Fruit fly (Drosophila melanogaster) whole organism, embryonic: Measurements from ENCODE around the gene mxt.

Experiments
- Antp ChIP-seq: fragments of 200-800 bp; sonication (Bioruptor generic); optimal IDR thresholded peaks from 3 replicates; lab custom pipeline; 2016; ENCODE audit warnings: missing biosample characterization, missing genetic modification characterization
- Asciz ChIP-seq: fragments of 200-800 bp; sonication (Bioruptor generic); optimal IDR thresholded peaks from 2 replicates; lab custom pipeline; 2017; ENCODE audit warnings: missing biosample characterization, mild to moderate bottlenecking, missing genetic modification characterization, missing genetic modification reagents
- CG10147 ChIP-seq: fragments of 200-800 bp; sonication (Bioruptor generic); optimal IDR thresholded peaks from 2 replicates; lab custom pipeline; 2019; ENCODE audit warnings: missing biosample characterization, mild to moderate bottlenecking, missing genetic modification characterization, moderate library complexity
- CG11398 ChIP-seq: fragments of 200-800 bp; sonication (Bioruptor generic); optimal IDR thresholded peaks from 2 replicates; lab custom pipeline; 2016; ENCODE audit warnings: missing biosample characterization, missing genetic modification characterization
- CG12299 ChIP-seq: fragments of 200-800 bp; sonication (Bioruptor generic); optimal IDR thresholded peaks from 2 replicates; lab custom pipeline; 2018; ENCODE audit warnings: missing biosample characterization, mild to moderate bottlenecking, missing genetic modification characterization
- CG12391 ChIP-seq: fragments of 200-800 bp; sonication (Bioruptor generic); optimal IDR thresholded peaks from 3 replicates; lab custom pipeline; 2018; ENCODE audit warnings: missing biosample characterization, mild to moderate bottlenecking, missing genetic modification characterization, moderate library complexity
- CG13624 ChIP-seq: fragments of 200-800 bp; sonication (Bioruptor generic); optimal IDR thresholded peaks from 2 replicates; lab custom pipeline; 2016; ENCODE audit warnings: missing biosample characterization, missing genetic modification characterization
- CG16813 ChIP-seq: fragments of 200-800 bp; sonication (Bioruptor generic); IDR thresholded peaks from 3 replicates; pipeline ENCODE4 v1.3.6; 2022; ENCODE audit warnings: missing biosample characterization, missing genetic modification characterization; ENCODE audit not compliant: partially characterized antibody
- CG18262 ChIP-seq: fragments of 200-800 bp; optimal IDR thresholded peaks from 3 replicates; lab custom pipeline; 2019; ENCODE audit warnings: missing biosample characterization, mild to moderate bottlenecking, missing genetic modification characterization, moderate library complexity
- CG18476 ChIP-seq: fragments of 200-800 bp; sonication (Bioruptor generic); optimal IDR thresholded peaks from 2 replicates; lab custom pipeline; 2016; ENCODE audit warnings: missing biosample characterization, mild to moderate bottlenecking, missing genetic modification characterization
- CG2116 ChIP-seq: fragments of 200-800 bp; sonication (Bioruptor generic); optimal IDR thresholded peaks from 3 replicates; lab custom pipeline; 2018; ENCODE audit warnings: missing biosample characterization, mild to moderate bottlenecking, missing genetic modification characterization
- CG2120 ChIP-seq: fragments of 200-800 bp; sonication (Bioruptor generic); optimal IDR thresholded peaks from 3 replicates; lab custom pipeline; 2016; ENCODE audit warnings: missing biosample characterization, missing genetic modification characterization
- CG30403 ChIP-seq: fragments of 200-800 bp; sonication (Bioruptor generic); optimal IDR thresholded peaks from 3 replicates; lab custom pipeline; 2016; ENCODE audit warnings: missing biosample characterization, missing genetic modification characterization
- CG3838 ChIP-seq: fragments of 200-800 bp; sonication (Bioruptor generic); optimal IDR thresholded peaks from 3 replicates; lab custom pipeline; 2016; ENCODE audit warnings: missing biosample characterization, missing genetic modification characterization
- CG7271 ChIP-seq: fragments of 200-800 bp; sonication (Bioruptor generic); optimal IDR thresholded peaks from 2 replicates; lab custom pipeline; 2018; ENCODE audit warnings: missing biosample characterization, mild to moderate bottlenecking, missing genetic modification characterization, moderate library complexity
- CG7372 ChIP-seq: fragments of 200-800 bp; sonication (Bioruptor generic); IDR thresholded peaks from 2 replicates; pipeline ENCODE4 v1.3.6; 2022; ENCODE audit warnings: missing biosample characterization, missing genetic modification characterization
- CG8765 ChIP-seq: fragments of 200-800 bp; sonication (Bioruptor generic); IDR thresholded peaks from 2 replicates; pipeline ENCODE4 v1.3.6; 2022; ENCODE audit warnings: missing biosample characterization, missing genetic modification characterization
- CHES-1-like ChIP-seq: fragments of 200-800 bp; sonication (Bioruptor generic); optimal IDR thresholded peaks from 2 replicates; lab custom pipeline; 2016; ENCODE audit warnings: missing biosample characterization, missing genetic modification characterization
- CTCF ChIP-seq: fragments of 200-800 bp; sonication (Bioruptor generic); optimal IDR thresholded peaks from 2 replicates; lab custom pipeline; 2017; ENCODE audit warnings: missing biosample characterization, mild to moderate bottlenecking, missing genetic modification characterization, moderate library complexity
- D ChIP-seq, 2 experiments: fragments of 200-800 bp in 1 of 2; fragments of >200 bp in 1 of 2; sonication (Bioruptor generic) in 1 of 2; optimal IDR thresholded peaks; 2 replicates in 1 of 2; 3 replicates in 1 of 2; lab custom pipeline; 2017; ENCODE audit warnings: mild to moderate bottlenecking in 1 of 2, missing biosample characterization in 1 of 2, missing genetic modification characterization in 1 of 2, missing genetic modification reagents in 1 of 2
- Dbx ChIP-seq: fragments of 200-800 bp; sonication (Bioruptor generic); IDR thresholded peaks from 3 replicates; pipeline ENCODE4 v1.3.6; 2022; ENCODE audit warnings: missing biosample characterization, missing genetic modification characterization
- E2f2 ChIP-seq: fragments of 200-800 bp; sonication (Bioruptor generic); IDR thresholded peaks from 2 replicates; pipeline ENCODE4 v1.3.6; 2022; ENCODE audit warnings: missing biosample characterization, missing genetic modification characterization
- HmgZ ChIP-seq: fragments of 200-800 bp; sonication (Bioruptor generic); optimal IDR thresholded peaks from 2 replicates; lab custom pipeline; 2018; ENCODE audit warnings: missing biosample characterization, mild to moderate bottlenecking, missing genetic modification characterization
- MTF-1 ChIP-seq: fragments of 200-800 bp; sonication (Bioruptor generic); optimal IDR thresholded peaks from 2 replicates; lab custom pipeline; 2018; ENCODE audit warnings: missing biosample characterization, mild to moderate bottlenecking, missing genetic modification characterization, borderline replicate concordance
- PHDP ChIP-seq: fragments of 200-800 bp; sonication (Bioruptor generic); optimal IDR thresholded peaks from 3 replicates; lab custom pipeline; 2018; ENCODE audit warnings: missing biosample characterization, mild to moderate bottlenecking, missing genetic modification characterization, moderate library complexity
- Ptx1 ChIP-seq: fragments of 200-800 bp; sonication (Bioruptor generic); IDR thresholded peaks from 2 replicates; pipeline ENCODE4 v1.3.6; 2022; ENCODE audit warnings: missing biosample characterization, missing genetic modification characterization
- Ravus ChIP-seq: fragments of 200-800 bp; sonication (Bioruptor generic); IDR thresholded peaks from 2 replicates; pipeline ENCODE4 v1.3.6; 2022; ENCODE audit warnings: missing biosample characterization, missing genetic modification characterization
- Rfx ChIP-seq: fragments of 200-800 bp; sonication (Bioruptor generic); IDR thresholded peaks from 2 replicates; pipeline ENCODE4 v1.3.6; 2022; ENCODE audit warnings: missing biosample characterization, missing genetic modification characterization
- Scr ChIP-seq: fragments of 200-800 bp; sonication (Bioruptor generic); IDR thresholded peaks from 2 replicates; pipeline ENCODE4 v1.3.6; 2022; ENCODE audit warnings: missing biosample characterization, missing genetic modification characterization; ENCODE audit not compliant: partially characterized antibody
- Sry-β ChIP-seq: fragments of 200-800 bp; sonication (Bioruptor generic); optimal IDR thresholded peaks from 2 replicates; lab custom pipeline; 2018; ENCODE audit warnings: missing biosample characterization, mild to moderate bottlenecking, missing genetic modification characterization, moderate library complexity
- TFAM ChIP-seq: fragments of 200-800 bp; sonication (Bioruptor generic); optimal IDR thresholded peaks from 2 replicates; lab custom pipeline; 2017; ENCODE audit warnings: missing biosample characterization, missing genetic modification characterization, inconsistent platforms
- Trl ChIP-seq, 3 experiments: fragments of >200 bp in 2 of 3; fragments of 200-800 bp in 1 of 3; sonication (Bioruptor generic) in 1 of 3; optimal IDR thresholded peaks; 2 replicates in 1 of 3; 3 replicates in 2 of 3; lab custom pipeline; 2016 to 2017; ENCODE audit warnings: missing biosample characterization in 1 of 3, missing genetic modification characterization in 1 of 3
- Vsx1 ChIP-seq: fragments of 200-800 bp; sonication (Bioruptor generic); optimal IDR thresholded peaks from 2 replicates; lab custom pipeline; 2017; ENCODE audit warnings: missing biosample characterization, mild to moderate bottlenecking, missing genetic modification characterization, missing genetic modification reagents
- Xrp1 ChIP-seq: fragments of 200-800 bp; sonication (Bioruptor generic); IDR thresholded peaks from 2 replicates; pipeline ENCODE4 v1.3.6; 2022; ENCODE audit warnings: missing biosample characterization, missing genetic modification characterization
- ash1 ChIP-seq: fragments of 200-800 bp; sonication (Bioruptor generic); optimal IDR thresholded peaks from 2 replicates; lab custom pipeline; 2018; ENCODE audit warnings: missing biosample characterization, mild to moderate bottlenecking, missing genetic modification characterization
- ato ChIP-seq: fragments of 200-800 bp; sonication (Bioruptor generic); IDR thresholded peaks from 2 replicates; pipeline ENCODE4 v1.3.6; 2022; ENCODE audit warnings: missing biosample characterization, missing genetic modification characterization; ENCODE audit not compliant: partially characterized antibody
- bcd ChIP-seq: fragments of 200-800 bp; sonication (Bioruptor generic); optimal IDR thresholded peaks from 2 replicates; lab custom pipeline; 2017; ENCODE audit warnings: missing biosample characterization, mild to moderate bottlenecking, missing genetic modification characterization
- cad ChIP-seq: fragments of >200 bp; optimal IDR thresholded peaks from 2 replicates; lab custom pipeline; 2017; ENCODE audit warnings: missing biosample characterization, missing genetic modification characterization
- cas ChIP-seq: fragments of 200-800 bp; sonication (Bioruptor generic); IDR thresholded peaks from 2 replicates; pipeline ENCODE4 v1.3.6; 2022; ENCODE audit warnings: missing biosample characterization, missing genetic modification characterization
- dysf ChIP-seq: fragments of 200-800 bp; sonication (Bioruptor generic); IDR thresholded peaks from 3 replicates; pipeline ENCODE4 v1.3.6; 2022; ENCODE audit warnings: missing biosample characterization, missing genetic modification characterization
- eyg ChIP-seq: fragments of 200-800 bp; sonication (Bioruptor generic); optimal IDR thresholded peaks from 3 replicates; lab custom pipeline; 2016; ENCODE audit warnings: missing biosample characterization, missing genetic modification characterization
- org-1 ChIP-seq: fragments of 200-800 bp; sonication (Bioruptor generic); optimal IDR thresholded peaks from 2 replicates; lab custom pipeline; 2017; ENCODE audit warnings: missing biosample characterization, missing genetic modification characterization
- pan ChIP-seq, 4 experiments: fragments of >200 bp in 3 of 4; fragments of 200-800 bp in 1 of 4; sonication (Bioruptor generic) in 1 of 4; optimal IDR thresholded peaks in 3 of 4; IDR thresholded peaks in 1 of 4; 2 replicates each; pipeline versions ENCODE4 v1.3.6 to Lab custom; 2017 to 2022; ENCODE audit warnings: missing biosample characterization in 2 of 4, missing genetic modification characterization in 2 of 4, mixed read lengths in 1 of 4
- pb ChIP-seq: fragments of 200-800 bp; sonication (Bioruptor generic); optimal IDR thresholded peaks from 3 replicates; lab custom pipeline; 2016; ENCODE audit warnings: missing biosample characterization, missing genetic modification characterization
- so ChIP-seq: fragments of 200-800 bp; sonication (Bioruptor generic); IDR thresholded peaks from 3 replicates; pipeline ENCODE4 v1.3.6; 2022; ENCODE audit warnings: missing biosample characterization, missing genetic modification characterization
- sug ChIP-seq: fragments of 200-800 bp; optimal IDR thresholded peaks from 2 replicates; lab custom pipeline; 2019; ENCODE audit warnings: missing biosample characterization, mild to moderate bottlenecking, missing genetic modification characterization, moderate library complexity
- toy ChIP-seq: fragments of 200-800 bp; sonication (Bioruptor generic); IDR thresholded peaks from 2 replicates; pipeline ENCODE4 v1.3.6; 2022; ENCODE audit warnings: missing biosample characterization, missing genetic modification characterization
- tx ChIP-seq: fragments of 200-800 bp; sonication (Bioruptor generic); optimal IDR thresholded peaks from 2 replicates; lab custom pipeline; 2016; ENCODE audit warnings: missing biosample characterization, missing genetic modification characterization
- unpg ChIP-seq: fragments of 200-800 bp; sonication (Bioruptor generic); optimal IDR thresholded peaks from 3 replicates; lab custom pipeline; 2018; ENCODE audit warnings: missing biosample characterization, mild to moderate bottlenecking, missing genetic modification characterization, moderate library complexity
- usp ChIP-seq: fragments of >200 bp; optimal IDR thresholded peaks from 2 replicates; lab custom pipeline; 2017; ENCODE audit warnings: missing biosample characterization, missing genetic modification characterization
- vvl ChIP-seq: fragments of 200-800 bp; sonication (Bioruptor generic); IDR thresholded peaks from 2 replicates; pipeline ENCODE4 v1.3.6; 2022; ENCODE audit warnings: missing biosample characterization, missing genetic modification characterization

Gene mxt

DNA sequence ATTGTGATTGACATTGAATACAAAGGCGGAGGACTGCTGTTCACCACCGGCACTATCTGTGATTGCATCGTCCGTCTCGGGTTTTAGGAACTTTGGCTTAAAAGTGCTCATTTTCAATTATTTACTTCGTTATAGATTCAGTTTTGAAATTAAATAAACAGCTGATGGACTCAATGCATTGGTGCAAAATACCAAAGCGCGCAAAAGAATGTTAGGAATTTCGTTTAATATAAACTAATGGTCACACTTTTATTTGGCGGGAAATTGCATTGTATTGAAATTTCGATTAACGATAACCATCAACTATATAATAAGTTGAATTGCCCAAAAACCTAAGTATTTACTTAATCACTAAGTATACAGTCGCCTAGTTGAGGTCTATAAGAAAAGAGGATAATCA, 29.0 kb downstream of the mxt start, which contains the start of gene CG3225 (continued):
- TF ChIP-seq Sry-β (GFP tag; lab: Kevin White, UChicago) (no peak), pb (GFP tag; lab: Kevin White, UChicago) (no peak), Ravus (GFP tag; lab: Robert Waterston, UW) (no peak), CG2120 (GFP tag; lab: Kevin White, UChicago) (no peak), tx (GFP tag; lab: Kevin White, UChicago) (no peak), CG12299 (tag; lab: Kevin White, UChicago) (no peak), PHDP (no peak), CG18476 (GFP tag; lab: Kevin White, UChicago) (no peak), Scr (GFP tag; lab: Robert Waterston, UW) (no peak), so (GFP tag; lab: Robert Waterston, UW) (no peak), CG10147 (GFP tag; lab: Kevin White, UChicago) (no peak), TFAM (GFP tag; lab: Kevin White, UChicago) (no peak), Asciz (GFP tag; lab: Kevin White, UChicago) (no peak), ato (GFP tag; lab: Robert Waterston, UW) (no peak), CG8765 (no peak), HmgZ (tag; lab: Kevin White, UChicago) (peak; percentile 30), CG7372 (no peak), Trl (optimal IDR thresholded peaks at IDR 0.05; lab: Kevin White, UChicago) (no peak), Trl (GFP tag; optimal IDR thresholded peaks at IDR 0.05; lab: Kevin White, UChicago) (no peak), sug (tag; lab: Kevin White, UChicago) (peak; percentile 4), toy (no peak), Dbx (GFP tag; lab: Robert Waterston, UW) (no peak), MTF-1 (GFP tag; lab: Kevin White, UChicago) (no peak), Vsx1 (no peak), CG12391 (tag; lab: Kevin White, UChicago) (no peak), ash1 (GFP tag; lab: Kevin White, UChicago) (no peak), E2f2 (GFP tag; lab: Robert Waterston, UW) (peak; percentile 97), CG3838 (GFP tag; lab: Kevin White, UChicago) (no peak), org-1 (GFP tag; lab: Kevin White, UChicago) (no peak), Antp (no peak), CG18262 (no peak), D (optimal IDR thresholded peaks at IDR 0.05; lab: Kevin White, UChicago) (no peak), D (GFP tag; optimal IDR thresholded peaks at IDR 0.05; lab: Kevin White, UChicago) (no peak), unpg (no peak), eyg (GFP tag; lab: Kevin White, UChicago) (no peak), cas (GFP tag; lab: Robert Waterston, UW) (no peak), usp (GFP tag; lab: Kevin White, UChicago) (no peak), CG7271 (tag; lab: Kevin White, UChicago) (no peak), CG11398 (GFP tag; lab: Kevin White, UChicago) (no peak), Ptx1 (GFP tag; lab: Robert Waterston, UW) (no peak), CHES-1-like (no peak), CTCF (GFP tag; lab: Kevin White, UChicago) (no peak), Rfx (GFP tag; lab: Robert Waterston, UW) (no peak), vvl (GFP tag; lab: Robert Waterston, UW) (no peak), CG2116 (GFP tag; lab: Kevin White, UChicago) (peak; percentile 41), bcd (GFP tag; lab: Kevin White, UChicago) (no peak), Xrp1 (GFP tag; lab: Robert Waterston, UW) (no peak), cad (GFP tag; lab: Kevin White, UChicago) (no peak), pan (optimal IDR thresholded peaks at IDR 0.05; lab: Kevin White, UChicago) (no peak), pan (GFP tag; optimal IDR thresholded peaks at IDR 0.05 in 1 of 2, IDR thresholded peaks at IDR 0.05 in 1 of 2) (no peak), CG13624 (GFP tag; lab: Kevin White, UChicago) (no peak), CG30403 (GFP tag; lab: Kevin White, UChicago) (no peak), dysf (no peak), CG16813 (0 out of 3 replicates have a peak, but pooled peaks have one; percentile 27)
